Worm (Caenorhabditis elegans) whole organism, L1 larva: Measurements from ENCODE around the gene fmo-4.

Experiments used
- F16B12.6 ChIP-seq: fragments of 150-350 bp; optimal IDR thresholded peaks from 2 replicates; lab custom pipeline; 2014; ENCODE audit warnings: missing biosample characterization, missing genetic modification characterization
- alr-1 ChIP-seq: fragments of 200-800 bp; sonication (Bioruptor generic); optimal IDR thresholded peaks from 2 replicates; lab custom pipeline; 2018; ENCODE audit warnings: borderline replicate concordance, mild to moderate bottlenecking, missing genetic modification characterization, missing compliant biosample characterization
- ama-1 ChIP-seq: fragments of 150-350 bp; optimal IDR thresholded peaks from 2 replicates; lab custom pipeline; 2014
- blmp-1 ChIP-seq: fragments of 150-350 bp; optimal IDR thresholded peaks from 2 replicates; lab custom pipeline; 2014; ENCODE audit warnings: missing biosample characterization, missing genetic modification characterization
- ceh-88 ChIP-seq: fragments of 200-800 bp; sonication (Bioruptor generic); IDR thresholded peaks from 2 replicates; pipeline ENCODE4 v1.3.6; 2022; ENCODE audit warnings: missing genetic modification characterization, missing compliant biosample characterization
- ceh-90 ChIP-seq: sonication (generic microtip); optimal IDR thresholded peaks from 2 replicates; lab custom pipeline; 2016; ENCODE audit warnings: missing genetic modification characterization, missing compliant biosample characterization
- ces-1 ChIP-seq: fragments of 150-350 bp; optimal IDR thresholded peaks from 2 replicates; lab custom pipeline; 2014; ENCODE audit warnings: missing biosample characterization, missing genetic modification reagents, missing genetic modification characterization
- dpl-1 ChIP-seq, 3 experiments: fragments of 150-350 bp in 2 of 3; sonication (generic microtip) in 1 of 3; optimal IDR thresholded peaks; 2 replicates each; lab custom pipeline; 2014 to 2017; ENCODE audit warnings: missing biosample characterization in 3 of 3, missing genetic modification characterization in 3 of 3, missing genetic modification reagents in 3 of 3
- efl-1 ChIP-seq, 4 experiments: fragments of 150-350 bp; optimal IDR thresholded peaks in 3 of 4; peaks in 1 of 4; 1 replicate in 1 of 4; 2 replicates in 3 of 4; lab custom pipeline; 2014; ENCODE audit warnings: missing biosample characterization in 2 of 4, missing genetic modification characterization in 2 of 4, missing genetic modification reagents in 2 of 4
- egl-13 ChIP-seq: sonication (generic microtip); optimal IDR thresholded peaks from 2 replicates; lab custom pipeline; 2016; ENCODE audit warnings: missing genotype, missing genetic modification reagents, missing genetic modification characterization, missing compliant biosample characterization
- egl-27 ChIP-seq, 2 experiments: fragments of 150-350 bp in 1 of 2; sonication (generic microtip); optimal IDR thresholded peaks; 3 replicates each; lab custom pipeline; 2017 to 2018; ENCODE audit warnings: missing biosample characterization in 2 of 2, missing genetic modification characterization in 2 of 2, missing genetic modification reagents in 2 of 2
- elt-2 ChIP-seq: sonication (generic microtip); optimal IDR thresholded peaks from 2 replicates; lab custom pipeline; 2016; ENCODE audit warnings: missing genetic modification characterization, mild to moderate bottlenecking, inconsistent platforms, missing compliant biosample characterization, missing genetic modification reagents
- ets-5 ChIP-seq: fragments of 200-800 bp; sonication (Bioruptor generic); IDR thresholded peaks from 2 replicates; pipeline ENCODE4 v1.3.6; 2022; ENCODE audit warnings: missing genetic modification characterization, missing compliant biosample characterization
- fkh-4 ChIP-seq: sonication (generic microtip); optimal IDR thresholded peaks from 2 replicates; lab custom pipeline; 2016; ENCODE audit warnings: missing compliant biosample characterization, missing genetic modification characterization, borderline replicate concordance
- fos-1 ChIP-seq: fragments of 150-350 bp; optimal IDR thresholded peaks from 2 replicates; lab custom pipeline; 2014; ENCODE audit warnings: missing biosample characterization, missing genetic modification characterization
- grh-1 ChIP-seq: fragments of 200-800 bp; sonication (Bioruptor generic); IDR thresholded peaks from 2 replicates; pipeline ENCODE4 v1.3.6; 2022; ENCODE audit warnings: missing genetic modification reagents, missing genetic modification characterization, missing compliant biosample characterization
- hlh-17 ChIP-seq: fragments of 200-800 bp; sonication (Bioruptor generic); optimal IDR thresholded peaks from 2 replicates; lab custom pipeline; 2018; ENCODE audit warnings: missing genetic modification characterization, mild to moderate bottlenecking, missing compliant biosample characterization, moderate library complexity, borderline replicate concordance
- hlh-4 ChIP-seq: sonication (generic microtip); optimal IDR thresholded peaks from 2 replicates; lab custom pipeline; 2016; ENCODE audit warnings: mild to moderate bottlenecking, missing genetic modification characterization, missing compliant biosample characterization
- lin-14 ChIP-seq: fragments of 200-800 bp; sonication (Bioruptor generic); optimal IDR thresholded peaks from 2 replicates; lab custom pipeline; 2018; ENCODE audit warnings: mild to moderate bottlenecking, missing genetic modification characterization, moderate library complexity, missing compliant biosample characterization
- lin-35 ChIP-seq, 2 experiments: fragments of 150-350 bp; optimal IDR thresholded peaks; 2 replicates each; lab custom pipeline; 2014; ENCODE audit warnings: missing biosample characterization in 2 of 2, missing genetic modification characterization in 2 of 2, missing genetic modification reagents in 2 of 2
- lin-39 ChIP-seq: fragments of 150-350 bp; optimal IDR thresholded peaks from 2 replicates; lab custom pipeline; 2014; ENCODE audit warnings: missing biosample characterization, missing genetic modification reagents, missing genetic modification characterization
- lir-3 ChIP-seq: sonication (generic microtip); optimal IDR thresholded peaks from 2 replicates; lab custom pipeline; 2016; ENCODE audit warnings: mild to moderate bottlenecking, missing genetic modification characterization, moderate library complexity, missing compliant biosample characterization; ENCODE audit not compliant: poor library complexity
- mdl-1 ChIP-seq, 2 experiments: fragments of 150-350 bp; optimal IDR thresholded peaks; 2 replicates each; lab custom pipeline; 2014 to 2017; ENCODE audit warnings: missing biosample characterization in 2 of 2, missing genetic modification characterization in 2 of 2, inconsistent platforms in 1 of 2
- nhr-11 ChIP-seq: fragments of 150-350 bp; optimal IDR thresholded peaks from 2 replicates; lab custom pipeline; 2014; ENCODE audit warnings: missing biosample characterization, missing genetic modification characterization
- nhr-19 ChIP-seq: fragments of 200-800 bp; sonication (Bioruptor generic); conservative IDR thresholded peaks from 2 replicates; pipeline ENCODE4 v1.3.6; 2022; ENCODE audit warnings: missing genetic modification characterization, missing compliant biosample characterization
- nhr-20 ChIP-seq: sonication (generic microtip); optimal IDR thresholded peaks from 2 replicates; lab custom pipeline; 2016; ENCODE audit warnings: mild to moderate bottlenecking, missing genetic modification characterization, missing compliant biosample characterization
- nhr-237 ChIP-seq: fragments of 150-350 bp; optimal IDR thresholded peaks from 2 replicates; lab custom pipeline; 2014; ENCODE audit warnings: missing biosample characterization, missing genetic modification characterization
- nhr-28 ChIP-seq: fragments of 150-350 bp; optimal IDR thresholded peaks from 2 replicates; lab custom pipeline; 2014; ENCODE audit warnings: missing biosample characterization, missing genetic modification characterization
- nhr-71 ChIP-seq: sonication (generic microtip); optimal IDR thresholded peaks from 2 replicates; lab custom pipeline; 2016; ENCODE audit warnings: mild to moderate bottlenecking, missing genetic modification characterization, moderate library complexity, missing compliant biosample characterization
- nhr-76 ChIP-seq: sonication (generic microtip); optimal IDR thresholded peaks from 2 replicates; lab custom pipeline; 2017; ENCODE audit warnings: missing biosample characterization, missing genetic modification characterization
- nhr-77 ChIP-seq: fragments of 150-350 bp; optimal IDR thresholded peaks from 2 replicates; lab custom pipeline; 2014; ENCODE audit warnings: missing biosample characterization, missing genetic modification characterization
- nhr-85 ChIP-seq: sonication (generic microtip); peaks from one replicate; lab custom pipeline; 2016; ENCODE audit warnings: missing genetic modification characterization, inconsistent platforms, missing compliant biosample characterization
- pax-3 ChIP-seq: fragments of 200-800 bp; sonication (Bioruptor generic); optimal IDR thresholded peaks from 2 replicates; lab custom pipeline; 2018; ENCODE audit warnings: mild to moderate bottlenecking, missing genetic modification characterization, moderate library complexity, missing compliant biosample characterization
- rnt-1 ChIP-seq: sonication (generic microtip); optimal IDR thresholded peaks from 2 replicates; lab custom pipeline; 2016; ENCODE audit warnings: mild to moderate bottlenecking, missing genetic modification characterization, moderate library complexity, missing compliant biosample characterization
- snu-23 ChIP-seq: sonication (generic microtip); optimal IDR thresholded peaks from 2 replicates; lab custom pipeline; 2016; ENCODE audit warnings: missing genetic modification characterization, missing compliant biosample characterization
- sptf-1 ChIP-seq: fragments of 150-350 bp; optimal IDR thresholded peaks from 2 replicates; lab custom pipeline; 2014; ENCODE audit warnings: missing biosample characterization, missing genetic modification characterization
- sup-37 ChIP-seq: fragments of 200-800 bp; sonication (Bioruptor generic); optimal IDR thresholded peaks from 2 replicates; lab custom pipeline; 2018; ENCODE audit warnings: mild to moderate bottlenecking, missing genetic modification characterization, missing compliant biosample characterization
- swsn-7 ChIP-seq: sonication (generic microtip); optimal IDR thresholded peaks from 2 replicates; lab custom pipeline; 2016; ENCODE audit warnings: missing genetic modification characterization, missing compliant biosample characterization
- tlp-1 ChIP-seq: fragments of 150-350 bp; optimal IDR thresholded peaks from 2 replicates; lab custom pipeline; 2014; ENCODE audit warnings: missing biosample characterization, missing genetic modification characterization
- unc-130 ChIP-seq: fragments of 150-350 bp; optimal IDR thresholded peaks from 2 replicates; lab custom pipeline; 2017; ENCODE audit warnings: missing biosample characterization, missing genetic modification characterization, inconsistent platforms
- unc-30 ChIP-seq: sonication (generic microtip); optimal IDR thresholded peaks from 2 replicates; lab custom pipeline; 2017; ENCODE audit warnings: missing biosample characterization, missing genetic modification characterization
- unc-86 ChIP-seq: sonication (generic microtip); optimal IDR thresholded peaks from 2 replicates; lab custom pipeline; 2016; ENCODE audit warnings: missing genetic modification characterization, missing compliant biosample characterization
- vab-15 ChIP-seq: sonication (generic microtip); optimal IDR thresholded peaks from 2 replicates; lab custom pipeline; 2017; ENCODE audit warnings: missing genotype, mild to moderate bottlenecking, missing genetic modification characterization, missing compliant biosample characterization
- xbp-1 ChIP-seq: sonication (generic microtip); optimal IDR thresholded peaks from 2 replicates; lab custom pipeline; 2016; ENCODE audit warnings: missing genetic modification characterization, missing compliant biosample characterization
- zag-1 ChIP-seq: fragments of 150-350 bp; optimal IDR thresholded peaks from 2 replicates; lab custom pipeline; 2014; ENCODE audit warnings: missing biosample characterization, missing genetic modification characterization
- ztf-11 ChIP-seq, 2 experiments: sonication (generic microtip); optimal IDR thresholded peaks; 2 replicates each; lab custom pipeline; 2016 to 2017; ENCODE audit warnings: missing genetic modification characterization in 2 of 2, missing biosample characterization in 1 of 2, missing compliant biosample characterization in 1 of 2

fmo-4 gene

DNA sequence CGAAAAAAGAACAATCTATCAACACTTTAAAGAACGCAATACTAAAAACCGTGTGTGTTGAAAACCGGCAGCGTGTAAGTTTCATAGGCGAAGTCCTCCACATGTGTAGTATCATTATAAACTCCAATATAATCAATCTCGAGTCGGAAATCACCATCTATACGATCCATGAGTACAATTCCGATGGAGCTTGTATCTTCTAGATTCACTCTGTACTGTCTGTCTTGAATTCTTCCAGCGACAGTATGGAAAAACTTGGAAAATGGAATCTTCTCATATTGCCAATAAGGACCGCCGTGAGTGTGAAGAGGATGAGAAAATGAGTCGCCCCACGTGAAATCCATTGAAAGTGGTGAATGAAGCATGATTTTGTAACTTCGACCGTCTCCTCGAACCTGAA, 39.5 kb downstream of the fmo-4 start:
- TF ChIP-seq ceh-88: no peak
- TF ChIP-seq ces-1 (GFP tag; lab: Kevin White, UChicago): no peak
- TF ChIP-seq alr-1 (tag; lab: Kevin White, UChicago): no peak
- peak; percentile 24 for TF ChIP-seq nhr-85 (tag; lab: Kevin White, UChicago)
- peak; percentile 41 for TF ChIP-seq nhr-71 (tag; lab: Kevin White, UChicago)
- TF ChIP-seq grh-1 (GFP tag; lab: Robert Waterston, UW): no peak
- TF ChIP-seq ama-1 (lab: Kevin White, UChicago): peak; percentile 67
- no peak for TF ChIP-seq ztf-11 (tag; optimal IDR thresholded peaks at IDR 0.05; lab: Kevin White, UChicago)
- TF ChIP-seq egl-27 (tag; optimal IDR thresholded peaks at IDR 0.05; lab: Kevin White, UChicago): no peak
- peak in 1 of 3 experiments; percentile 10 for TF ChIP-seq dpl-1 (GFP tag; optimal IDR thresholded peaks at IDR 0.05; lab: Kevin White, UChicago)
- TF ChIP-seq lin-35 (GFP tag; optimal IDR thresholded peaks at IDR 0.05; lab: Kevin White, UChicago): peak in 1 of 2 experiments; percentile 5
- peak; percentile 16 for TF ChIP-seq elt-2 (tag; lab: Kevin White, UChicago)
- no peak for TF ChIP-seq nhr-237
- no peak for TF ChIP-seq F16B12.6 (tag; lab: Kevin White, UChicago)
- TF ChIP-seq nhr-19 (GFP tag; lab: Robert Waterston, UW): 0 out of 2 replicates have a peak, but pooled peaks have one; percentile 2
- TF ChIP-seq mdl-1 (tag; optimal IDR thresholded peaks at IDR 0.05; lab: Kevin White, UChicago): no peak
- TF ChIP-seq lin-39 (tag; lab: Kevin White, UChicago): no peak
- TF ChIP-seq pax-3 (tag; lab: Kevin White, UChicago): peak; percentile 4
- peak; percentile 0 for TF ChIP-seq snu-23 (GFP tag; lab: Kevin White, UChicago)
- no peak for TF ChIP-seq sup-37 (GFP tag; lab: Kevin White, UChicago)
- no peak for TF ChIP-seq ceh-90 (tag; lab: Kevin White, UChicago)
- TF ChIP-seq efl-1 (optimal IDR thresholded peaks at IDR 0.05; lab: Kevin White, UChicago): no peak
- peak in 1 of 2 experiments; percentile 87 for TF ChIP-seq efl-1 (GFP tag; optimal IDR thresholded peaks at IDR 0.05 in 1 of 2; lab: Kevin White, UChicago)
- TF ChIP-seq unc-30: no peak
- TF ChIP-seq swsn-7 (tag; lab: Kevin White, UChicago): no peak

- TF ChIP-seq efl-1 (optimal IDR thresholded peaks at IDR 0.05; lab: Kevin White, UChicago) (no peak), efl-1 (GFP tag; optimal IDR thresholded peaks at IDR 0.05 in 1 of 2; lab: Kevin White, UChicago) (peak in 1 of 2 experiments; percentile 79), nhr-85 (tag; lab: Kevin White, UChicago) (peak; percentile 53), blmp-1 (tag; lab: Kevin White, UChicago) (no peak), vab-15 (tag; lab: Kevin White, UChicago) (no peak), fos-1 (no peak), lir-3 (no peak), ets-5 (GFP tag; lab: Robert Waterston, UW) (no peak), tlp-1 (tag; lab: Kevin White, UChicago) (no peak), unc-130 (no peak), nhr-76 (tag; lab: Kevin White, UChicago) (no peak), egl-27 (tag; optimal IDR thresholded peaks at IDR 0.05; lab: Kevin White, UChicago) (no peak), nhr-11 (tag; lab: Kevin White, UChicago) (no peak), hlh-4 (tag; lab: Kevin White, UChicago) (no peak)
Observed at ce11 chrV:13565781-13566180, 40.7 kb downstream of the fmo-4 start, which contains the start of gene slrp-1. TSS of gene slrp-1 (plus strand) at chrV:13565863.

DNA sequence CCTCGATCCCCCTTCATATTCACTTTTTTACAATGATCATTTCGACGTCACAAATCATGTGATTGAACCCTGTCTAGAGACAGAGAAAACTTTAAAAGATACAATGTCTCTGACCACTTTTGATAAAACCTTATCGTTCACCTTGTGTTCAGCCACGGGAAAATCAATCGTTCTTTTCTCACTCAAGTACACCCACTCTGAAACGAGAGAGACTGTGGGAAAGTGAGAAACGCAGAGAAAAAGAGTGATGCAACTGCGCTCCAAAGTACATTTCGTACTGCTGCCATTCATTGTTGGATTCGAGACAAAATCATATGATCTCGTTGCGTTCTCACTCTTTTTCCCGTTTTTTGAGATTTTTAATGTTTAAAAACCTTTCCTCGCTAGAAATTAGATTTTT, 41.3 kb downstream of the fmo-4 start:
- TF ChIP-seq mdl-1 (tag; optimal IDR thresholded peaks at IDR 0.05; lab: Kevin White, UChicago) (peak in 1 of 2 experiments; percentile 89), nhr-85 (tag; lab: Kevin White, UChicago) (peak; percentile 96), blmp-1 (tag; lab: Kevin White, UChicago) (peak; percentile 90), xbp-1 (tag; lab: Kevin White, UChicago) (peak; percentile 88), vab-15 (tag; lab: Kevin White, UChicago) (peak; percentile 33), ces-1 (GFP tag; lab: Kevin White, UChicago) (no peak), zag-1 (tag; lab: Kevin White, UChicago) (no peak), egl-13 (peak; percentile 69), lin-39 (tag; lab: Kevin White, UChicago) (peak; percentile 7), fos-1 (peak; percentile 88), rnt-1 (tag; lab: Kevin White, UChicago) (peak; percentile 90), ztf-11 (tag; optimal IDR thresholded peaks at IDR 0.05; lab: Kevin White, UChicago) (peak in 1 of 2 experiments; percentile 2), hlh-4 (tag; lab: Kevin White, UChicago) (no peak), nhr-20 (tag; lab: Kevin White, UChicago) (peak; percentile 98), nhr-28 (tag; lab: Kevin White, UChicago) (no peak), hlh-17 (no peak), lin-14 (GFP tag; lab: Kevin White, UChicago) (peak; percentile 98), dpl-1 (GFP tag; optimal IDR thresholded peaks at IDR 0.05; lab: Kevin White, UChicago) (peak; percentile 70 to 92 (median 83)), nhr-77 (peak; percentile 85), sptf-1 (tag; lab: Kevin White, UChicago) (no peak), fkh-4 (tag; lab: Kevin White, UChicago) (no peak), unc-86 (tag; lab: Kevin White, UChicago) (peak; percentile 62), ceh-88 (0 out of 2 replicates have a peak, but pooled peaks have one; percentile 33)
